Worm (Caenorhabditis elegans): Measurements from ENCODE around the gene pid-1.

Gene pid-1

ce11 chrII:7663028-7663427 lies 27.3 kb downstream of the pid-1 start:
- TF ChIP-seq snpc-1.2 (GFP tag; IDR thresholded peaks at IDR 0.05) = no peak
- TF ChIP-seq aha-1 (tag) = peak; percentile 60

DNA sequence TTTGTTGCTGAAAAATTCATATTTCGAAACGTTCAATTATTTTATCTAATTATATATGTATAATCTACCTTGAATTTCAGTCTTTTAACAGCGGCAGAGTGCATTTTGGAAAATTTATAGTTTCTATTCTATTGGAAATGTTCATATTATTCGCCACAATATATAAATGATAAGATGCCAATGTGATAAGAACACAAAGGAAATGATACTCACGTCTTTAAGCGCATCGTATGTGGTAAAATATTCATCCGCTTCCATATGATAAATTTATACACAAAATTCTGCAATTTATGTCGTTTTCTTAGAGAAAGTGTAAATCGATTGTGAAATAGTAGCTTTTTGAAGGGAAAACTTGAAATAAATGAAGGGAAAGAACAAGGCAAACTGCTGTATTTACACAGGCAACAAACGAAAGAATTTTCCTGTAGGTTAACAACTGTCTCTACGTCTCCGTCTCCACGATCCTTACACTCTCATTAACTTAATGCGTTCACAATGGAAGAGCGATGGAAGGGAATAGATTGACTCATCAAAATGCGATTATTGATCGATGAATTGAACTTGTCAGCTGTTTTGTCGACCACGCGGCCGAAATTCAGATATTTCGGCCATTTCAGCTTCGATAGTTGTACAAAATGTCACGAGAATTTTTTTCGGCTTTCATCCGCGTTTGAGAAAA lies 28.2 kb downstream of the pid-1 start, which contains the start of gene alfa-1:
Gene alfa-1 (minus strand): TSS at position 515 of the 679 bp plus-strand sequence.
- TF ChIP-seq hlh-30 (tag; optimal IDR thresholded peaks at IDR 0.05; ENCODE audit: insufficient read depth) (peak; percentile 61), sdz-12 (GFP tag; optimal IDR thresholded peaks at IDR 0.05) (no peak), nhr-28 (tag; optimal IDR thresholded peaks at IDR 0.05) (peak; percentile 77), dpl-1 (GFP tag; optimal IDR thresholded peaks at IDR 0.05) (peak; percentile 15), dve-1 (tag; optimal IDR thresholded peaks at IDR 0.05; ENCODE audit: insufficient read depth) (peak; percentile 3), hmg-1.1 (GFP tag; IDR thresholded peaks at IDR 0.05) (no peak), pqm-1 (tag; optimal IDR thresholded peaks at IDR 0.05) (peak; percentile 88), daf-16 (GFP tag; optimal IDR thresholded peaks at IDR 0.05) (no peak), daf-16 (tag; optimal IDR thresholded peaks at IDR 0.05) (peak; percentile 28), pha-4 (GFP tag; IDR thresholded peaks at IDR 0.05) (no peak), pha-4 (tag; optimal IDR thresholded peaks at IDR 0.05) (peak; percentile 59), nhr-48 (tag; optimal IDR thresholded peaks at IDR 0.05) (no peak), T20F7.1 (GFP tag; optimal IDR thresholded peaks at IDR 0.05) (peak; percentile 46), nhr-6 (tag; optimal IDR thresholded peaks at IDR 0.05) (peak; percentile 44), mep-1 (tag; optimal IDR thresholded peaks at IDR 0.05) (peak; percentile 25), hlh-11 (tag; optimal IDR thresholded peaks at IDR 0.05) (peak; percentile 45), daf-12 (tag; optimal IDR thresholded peaks at IDR 0.05) (no peak)

DNA sequence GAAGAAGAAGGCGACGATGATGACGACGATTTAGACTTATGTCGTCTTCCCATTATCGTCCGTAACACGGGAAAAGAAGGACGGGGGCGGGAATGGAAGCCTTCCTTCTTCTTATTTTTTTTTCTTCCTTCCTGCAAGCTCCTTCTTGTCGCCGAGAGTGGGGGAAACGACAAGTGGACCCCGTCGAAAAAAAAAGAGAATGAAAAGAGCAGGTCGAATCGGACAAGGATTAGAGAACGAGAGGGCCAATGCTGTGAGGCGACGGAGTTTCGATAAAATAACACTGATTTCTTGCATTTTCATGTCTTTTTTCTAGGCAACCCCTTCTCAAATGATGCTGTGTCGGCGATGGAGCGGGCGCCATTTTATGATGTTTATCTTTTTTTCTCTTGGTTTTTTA lies 39.2 kb downstream of the pid-1 start, which contains the start of gene pde-4:
Gene pde-4 (minus strand): TSS at position 76 of the 400 bp plus-strand sequence.
- TF ChIP-seq hmg-1.1 (GFP tag; IDR thresholded peaks at IDR 0.05) (0 out of 2 replicates have a peak, but pooled peaks have one; percentile 16), egl-43 (GFP tag; IDR thresholded peaks at IDR 0.05) (no peak), unc-62 (GFP tag; optimal IDR thresholded peaks at IDR 0.05 in 1 of 2) (peak in 1 of 2 experiments; percentile 94), unc-62 (tag; optimal IDR thresholded peaks at IDR 0.05) (no peak)

DNA sequence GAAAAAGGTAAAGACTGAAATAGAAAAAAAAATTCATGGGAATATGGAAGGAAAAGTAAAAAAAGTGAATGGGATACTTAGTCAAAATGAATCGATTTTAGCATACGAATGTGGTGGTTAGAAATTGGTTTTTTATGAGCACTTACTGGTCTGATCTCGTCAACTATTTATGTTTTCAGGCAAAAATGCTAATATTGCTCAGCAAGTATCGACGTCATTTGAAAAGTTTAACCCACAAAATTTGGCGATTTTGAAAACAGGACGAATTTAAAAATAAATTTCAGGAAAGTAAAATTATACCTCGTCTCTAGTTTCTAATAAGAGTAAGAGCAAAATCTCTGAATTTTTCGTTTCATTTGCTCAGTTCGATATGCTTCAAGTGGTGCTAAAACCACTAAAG lies 47.1 kb downstream of the pid-1 start:
- no peak for TF ChIP-seq nhr-11 (tag; optimal IDR thresholded peaks at IDR 0.05)
- no peak for TF ChIP-seq daf-19 (GFP tag; conservative IDR thresholded peaks at IDR 0.05)
- peak; percentile 60 for TF ChIP-seq aha-1 (tag)

- TF ChIP-seq unc-62 (GFP tag; optimal IDR thresholded peaks at IDR 0.05 in 1 of 2) (peak in 1 of 2 experiments; percentile 97), unc-62 (tag; optimal IDR thresholded peaks at IDR 0.05) (no peak), ces-1 (GFP tag; optimal IDR thresholded peaks at IDR 0.05) (peak; percentile 19), nhr-76 (tag; optimal IDR thresholded peaks at IDR 0.05) (no peak), mep-1 (tag; optimal IDR thresholded peaks at IDR 0.05) (peak; percentile 70), zip-2 (tag; optimal IDR thresholded peaks at IDR 0.05) (no peak), aha-1 (tag) (peak; percentile 85), hmg-1.1 (GFP tag; IDR thresholded peaks at IDR 0.05) (peak; percentile 81), lin-39 (tag; optimal IDR thresholded peaks at IDR 0.05) (peak; percentile 61), F37D6.2 (tag; optimal IDR thresholded peaks at IDR 0.05) (peak; percentile 51), vab-7 (GFP tag; IDR thresholded peaks at IDR 0.05) (peak; percentile 31; the same call in 1 of the 2 replicates), set-16 (GFP tag; IDR thresholded peaks at IDR 0.05) (peak; percentile 97), mxl-3 (GFP tag; optimal IDR thresholded peaks at IDR 0.05) (peak; percentile 28), php-3 (GFP tag; IDR thresholded peaks at IDR 0.05) (no peak), lsy-2 (tag; optimal IDR thresholded peaks at IDR 0.05) (peak; percentile 63 to 74), ctbp-1 (GFP tag; IDR thresholded peaks at IDR 0.05) (peak; percentile 84), fkh-10 (GFP tag; optimal IDR thresholded peaks at IDR 0.05) (peak; percentile 94), Y5F2A.4 (GFP tag; optimal IDR thresholded peaks at IDR 0.05) (no peak), hlh-30 (tag; optimal IDR thresholded peaks at IDR 0.05; ENCODE audit: insufficient read depth) (peak; percentile 78), dmd-8 (GFP tag; IDR thresholded peaks at IDR 0.05) (no peak), lin-38 (GFP tag; IDR thresholded peaks at IDR 0.05) (peak; percentile 8; the same call in 1 of the 2 replicates), ceh-62 (tag; optimal IDR thresholded peaks at IDR 0.05) (no peak), nhr-25 (tag; optimal IDR thresholded peaks at IDR 0.05; ENCODE audit: borderline replicate concordance, insufficient read depth) (no peak), mdl-1 (tag; optimal IDR thresholded peaks at IDR 0.05) (peak; percentile 47 to 87)
Measured at ce11 chrII:7642016-7642653, 48.2 kb downstream of the pid-1 start.
